Worm (Caenorhabditis elegans) whole organism, L2 larva: ENCODE measurements around the gene cpt-5.

Experiments used
- egl-27 ChIP-seq: sonication (generic microtip); optimal IDR thresholded peaks from 3 replicates; lab custom pipeline; 2017; ENCODE audit warnings: missing biosample characterization, missing genetic modification reagents, missing genetic modification characterization
- elt-1 ChIP-seq: fragments of 150-350 bp; optimal IDR thresholded peaks from 2 replicates; lab custom pipeline; 2014; ENCODE audit warnings: missing biosample characterization, missing genetic modification characterization

DNA sequence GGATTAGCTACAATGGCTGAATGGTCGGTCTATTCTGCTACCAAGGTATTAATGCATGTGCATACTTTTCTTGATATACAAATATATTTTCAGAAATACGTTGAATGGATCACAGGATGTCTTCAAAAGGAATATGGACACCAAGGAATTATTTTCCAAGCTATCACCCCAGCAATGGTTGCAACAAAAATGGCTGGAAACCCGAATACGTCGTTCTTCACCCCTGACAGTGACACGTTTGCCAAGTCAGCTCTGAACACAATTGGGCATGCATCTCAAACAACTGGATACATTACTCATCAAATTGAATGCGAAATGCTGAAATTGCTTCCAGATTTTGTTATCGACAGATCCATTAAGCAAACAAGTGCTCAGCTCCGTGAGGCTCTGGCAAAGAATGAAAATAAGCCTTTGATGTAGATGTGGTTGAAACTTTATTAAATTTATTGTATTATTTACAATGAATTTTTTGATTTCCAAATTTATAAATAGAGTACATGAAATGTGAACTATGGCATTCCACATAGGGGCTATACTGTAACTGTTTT, 34.6 kb downstream of the cpt-5 start:
- TF ChIP-seq elt-1 (tag; lab: Kevin White, UChicago): no peak
- TF ChIP-seq egl-27 (tag; lab: Kevin White, UChicago): no peak
